Worm (Caenorhabditis elegans) whole organism, L4 larva: ENCODE data around the gene acl-1.

Experiments used
- nhr-11 ChIP-seq: fragments of 150-350 bp; optimal IDR thresholded peaks from 2 replicates; lab custom pipeline; 2014; ENCODE audit warnings: missing biosample characterization, missing genetic modification characterization
- nhr-77 ChIP-seq: fragments of 150-350 bp; optimal IDR thresholded peaks from 2 replicates; lab custom pipeline; 2014; ENCODE audit warnings: missing biosample characterization, missing genetic modification characterization
- pha-4 ChIP-seq, 2 experiments: fragments of 150-350 bp in 1 of 2; fragments of 200-800 bp in 1 of 2; sonication (Bioruptor generic) in 1 of 2; IDR thresholded peaks in 1 of 2; optimal IDR thresholded peaks in 1 of 2; 2 replicates each; pipeline versions ENCODE4 v1.3.6 to Lab custom; 2014 to 2022; ENCODE audit warnings: missing genetic modification characterization in 2 of 2, missing genetic modification reagents in 2 of 2, missing biosample characterization in 1 of 2, missing compliant biosample characterization in 1 of 2

ce11 chrX:15892525-15892924 lies 42.8 kb downstream of the acl-1 start:
- TF ChIP-seq nhr-77 (tag; lab: Kevin White, UChicago) (no peak), pha-4 (GFP tag; IDR thresholded peaks at IDR 0.05; lab: Robert Waterston, UW) (no peak), pha-4 (tag; optimal IDR thresholded peaks at IDR 0.05; lab: Kevin White, UChicago) (no peak), nhr-11 (tag; lab: Kevin White, UChicago) (no peak)
